Fruit fly (Drosophila melanogaster): ENCODE measurements around the gene CG6333.

The CG6333 gene

DNA sequence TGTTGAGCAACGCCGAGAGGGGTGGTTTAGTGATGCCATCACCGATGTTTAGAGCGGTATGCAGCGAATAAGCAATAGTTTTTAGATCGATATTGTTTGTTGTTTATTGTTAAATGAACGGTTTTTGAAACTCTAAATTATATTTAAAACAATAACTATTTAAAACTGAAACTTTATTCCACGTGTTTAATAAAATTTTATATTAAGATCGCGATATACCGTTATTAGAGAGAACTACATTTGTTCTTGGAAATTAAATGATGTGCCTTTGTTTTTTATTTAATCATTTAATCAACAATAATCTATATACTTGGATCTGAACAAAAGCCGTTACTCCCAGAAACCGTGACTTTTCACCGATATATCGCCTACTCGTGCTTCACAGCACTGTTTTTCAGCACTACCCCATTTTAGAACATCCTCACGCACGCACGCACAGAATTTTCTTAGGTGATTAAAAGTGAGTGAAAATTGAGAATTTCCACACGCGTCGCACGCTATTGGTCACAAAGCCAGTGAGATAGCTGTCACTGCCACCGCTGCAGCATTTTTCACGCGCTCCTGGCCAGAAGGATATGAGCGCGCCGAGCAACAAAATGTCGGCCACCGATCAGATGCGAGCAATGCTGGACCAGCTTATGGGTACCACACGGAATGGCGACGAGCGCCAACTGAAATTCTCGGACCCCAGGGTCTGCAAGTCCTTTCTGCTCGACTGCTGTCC is 28.0 kb upstream of the CG6333 start, which contains the start of the genes U4-U6-60K and CG7564 (continued):
- peak; percentile 78 for TF ChIP-seq CG9727 (GFP tag; optimal IDR thresholded peaks at IDR 0.05)
- TF ChIP-seq CG12299 (tag; optimal IDR thresholded peaks at IDR 0.05): peak; percentile 11
- peak; percentile 53 for TF ChIP-seq pzg (GFP tag; optimal IDR thresholded peaks at IDR 0.05)
- TF ChIP-seq CG18011 (GFP tag; optimal IDR thresholded peaks at IDR 0.05): peak; percentile 2
- no peak for TF ChIP-seq en (GFP tag; optimal IDR thresholded peaks at IDR 0.05)
- TF ChIP-seq CG15073 (GFP tag; optimal IDR thresholded peaks at IDR 0.05): no peak
- peak; percentile 62; the same call in 1 of the 2 replicates for TF ChIP-seq lmd (GFP tag; IDR thresholded peaks at IDR 0.05)
- no peak for TF ChIP-seq CG14050 (GFP tag; IDR thresholded peaks at IDR 0.05)
- no peak for TF ChIP-seq run (tag; optimal IDR thresholded peaks at IDR 0.05)
- TF ChIP-seq GATAe (GFP tag; conservative IDR thresholded peaks at IDR 0.05): no peak
- TF ChIP-seq trh (GFP tag; optimal IDR thresholded peaks at IDR 0.05): peak; percentile 46
- no peak for TF ChIP-seq Poxn (GFP tag; IDR thresholded peaks at IDR 0.05)
- TF ChIP-seq E2f2 (GFP tag; IDR thresholded peaks at IDR 0.05): no peak
- TF ChIP-seq disco-r (GFP tag; optimal IDR thresholded peaks at IDR 0.05): peak; percentile 26
- peak; percentile 68 for TF ChIP-seq sd (tag; optimal IDR thresholded peaks at IDR 0.05)
- TF ChIP-seq ttk (GFP tag; IDR thresholded peaks at IDR 0.05): no peak
- peak; percentile 90 for TF ChIP-seq tna (GFP tag; IDR thresholded peaks at IDR 0.05; ENCODE audit: partially characterized antibody)
- TF ChIP-seq CG8944 (GFP tag; optimal IDR thresholded peaks at IDR 0.05): peak; percentile 28
- TF ChIP-seq CG9876 (GFP tag; optimal IDR thresholded peaks at IDR 0.05): peak; percentile 2
- peak; percentile 31 for TF ChIP-seq CG3065 (GFP tag; optimal IDR thresholded peaks at IDR 0.05)
- TF ChIP-seq Rx (GFP tag; IDR thresholded peaks at IDR 0.05): no peak; the same call in 1 of the 2 replicates
- TF ChIP-seq CG4617 (GFP tag; optimal IDR thresholded peaks at IDR 0.05; ENCODE audit: borderline replicate concordance): peak; percentile 72
- TF ChIP-seq CG1832 (GFP tag; optimal IDR thresholded peaks at IDR 0.05): no peak
- no peak for TF ChIP-seq ara (GFP tag; IDR thresholded peaks at IDR 0.05)
- TF ChIP-seq CG32532 (GFP tag; IDR thresholded peaks at IDR 0.05): peak; percentile 76
- peak; percentile 29 for TF ChIP-seq Oli (tag; optimal IDR thresholded peaks at IDR 0.05)
- no peak for TF ChIP-seq Fer1 (GFP tag; optimal IDR thresholded peaks at IDR 0.05)
- TF ChIP-seq pan (optimal IDR thresholded peaks at IDR 0.05): no peak
- no peak for TF ChIP-seq pan (GFP tag; optimal IDR thresholded peaks at IDR 0.05 in 1 of 2, IDR thresholded peaks at IDR 0.05 in 1 of 2)
- TF ChIP-seq ERR (GFP tag; optimal IDR thresholded peaks at IDR 0.05): peak; percentile 16
- no peak for TF ChIP-seq gro (GFP tag; optimal IDR thresholded peaks at IDR 0.05)
- TF ChIP-seq al (GFP tag; IDR thresholded peaks at IDR 0.05): peak; percentile 54
- no peak for TF ChIP-seq Gsc (GFP tag; IDR thresholded peaks at IDR 0.05)
- TF ChIP-seq CrebB (tag; optimal IDR thresholded peaks at IDR 0.05): no peak
- no peak for TF ChIP-seq h (optimal IDR thresholded peaks at IDR 0.05)
- TF ChIP-seq CG11398 (GFP tag; optimal IDR thresholded peaks at IDR 0.05): no peak
- peak; percentile 18 for TF ChIP-seq Fer3 (tag; optimal IDR thresholded peaks at IDR 0.05)
- peak; percentile 61 for TF ChIP-seq HHEX (GFP tag; optimal IDR thresholded peaks at IDR 0.05)
- TF ChIP-seq slou (GFP tag; optimal IDR thresholded peaks at IDR 0.05): peak; percentile 70
- no peak for TF ChIP-seq lov (optimal IDR thresholded peaks at IDR 0.05)
- no peak for TF ChIP-seq lov (GFP tag; IDR thresholded peaks at IDR 0.05)
- peak; percentile 43 for TF ChIP-seq az2 (GFP tag; optimal IDR thresholded peaks at IDR 0.05)
- TF ChIP-seq CG2199 (GFP tag; IDR thresholded peaks at IDR 0.05): no peak
- TF ChIP-seq NK7.1 (GFP tag; optimal IDR thresholded peaks at IDR 0.05): no peak
- TF ChIP-seq PHDP (tag; optimal IDR thresholded peaks at IDR 0.05): peak; percentile 40
- no peak for TF ChIP-seq Lpt (GFP tag; optimal IDR thresholded peaks at IDR 0.05)
- TF ChIP-seq YL-1 (GFP tag; optimal IDR thresholded peaks at IDR 0.05): peak; percentile 74
- no peak for TF ChIP-seq CG6813 (GFP tag; optimal IDR thresholded peaks at IDR 0.05)
- TF ChIP-seq pb (GFP tag; optimal IDR thresholded peaks at IDR 0.05): no peak
- no peak for TF ChIP-seq Hey (tag; optimal IDR thresholded peaks at IDR 0.05)
- peak; percentile 91 for TF ChIP-seq row (GFP tag; IDR thresholded peaks at IDR 0.05)
- no peak for TF ChIP-seq cas (GFP tag; IDR thresholded peaks at IDR 0.05)

Measured in whole organism, embryonic.